Fruit fly (Drosophila melanogaster) whole organism, wandering third instar larva: ENCODE data around the gene Grl36a.

Source experiments
- Abd-B ChIP-seq: fragments of >200 bp; optimal IDR thresholded peaks from 2 replicates; lab custom pipeline; 2017; ENCODE audit warnings: missing biosample characterization, missing genetic modification characterization
- CG32264 ChIP-seq: fragments of 200-800 bp; sonication (Bioruptor generic); optimal IDR thresholded peaks from 2 replicates; lab custom pipeline; 2016; ENCODE audit warnings: missing biosample characterization, missing genetic modification characterization
- CrebA ChIP-seq: fragments of 200-800 bp; sonication (Bioruptor generic); optimal IDR thresholded peaks from 2 replicates; lab custom pipeline; 2016; ENCODE audit warnings: missing biosample characterization, mild to moderate bottlenecking, missing genetic modification characterization, borderline replicate concordance
- Dfd ChIP-seq: fragments of >200 bp; optimal IDR thresholded peaks from 2 replicates; lab custom pipeline; 2017; ENCODE audit warnings: missing biosample characterization, missing genetic modification characterization
- Dif ChIP-seq: fragments of 200-275, 200-300 bp; sonication (Bioruptor generic); optimal IDR thresholded peaks from 2 replicates; lab custom pipeline; 2018; ENCODE audit warnings: missing biosample characterization, missing genetic modification characterization; ENCODE audit not compliant: partially characterized antibody
- GATAd ChIP-seq: sonication (Bioruptor generic); optimal IDR thresholded peaks from 2 replicates; lab custom pipeline; 2016; ENCODE audit warnings: missing biosample characterization, missing genetic modification characterization
- HLH106 ChIP-seq: fragments of 200-800 bp; optimal IDR thresholded peaks from 3 replicates; lab custom pipeline; 2019; ENCODE audit warnings: missing biosample characterization, mild to moderate bottlenecking, missing genetic modification characterization, moderate library complexity
- Hnf4 ChIP-seq: fragments of 200-800 bp; sonication (Bioruptor generic); optimal IDR thresholded peaks from 2 replicates; lab custom pipeline; 2016; ENCODE audit warnings: missing biosample characterization, mild to moderate bottlenecking, missing genetic modification characterization
- Hr78 ChIP-seq: fragments of >200 bp; optimal IDR thresholded peaks from 2 replicates; lab custom pipeline; 2017; ENCODE audit warnings: missing biosample characterization, missing genetic modification characterization
- Hr83 ChIP-seq: fragments of 200-300 bp; sonication (Bioruptor generic); optimal IDR thresholded peaks from 2 replicates; lab custom pipeline; 2016; ENCODE audit warnings: missing biosample characterization, mild to moderate bottlenecking, missing genetic modification characterization, moderate library complexity; ENCODE audit not compliant: poor library complexity, severe bottlenecking
- Jra ChIP-seq: sonication (Bioruptor generic); optimal IDR thresholded peaks from 2 replicates; lab custom pipeline; 2016; ENCODE audit warnings: missing biosample characterization, missing genetic modification characterization
- Myc ChIP-seq: fragments of >200 bp; optimal IDR thresholded peaks from 2 replicates; lab custom pipeline; 2017
- N ChIP-seq: fragments of >200 bp; optimal IDR thresholded peaks from 2 replicates; lab custom pipeline; 2018; ENCODE audit warnings: missing biosample characterization, missing external identifiers, missing genetic modification characterization
- OdsH ChIP-seq: fragments of 200-800 bp; sonication (Bioruptor generic); optimal IDR thresholded peaks from 2 replicates; lab custom pipeline; 2016; ENCODE audit warnings: missing biosample characterization, mild to moderate bottlenecking, missing genetic modification characterization
- Rel ChIP-seq, 2 experiments: fragments of 200-800 bp; sonication (Bioruptor generic) in 1 of 2; optimal IDR thresholded peaks; 2 replicates in 1 of 2; 3 replicates in 1 of 2; lab custom pipeline; 2016 to 2019; ENCODE audit warnings: mild to moderate bottlenecking in 2 of 2, missing biosample characterization in 2 of 2, missing genetic modification characterization in 2 of 2, moderate library complexity in 1 of 2
- Sp1 ChIP-seq: fragments of 200-800 bp; sonication (Bioruptor generic); optimal IDR thresholded peaks from 3 replicates; lab custom pipeline; 2019; ENCODE audit warnings: missing biosample characterization, mild to moderate bottlenecking, missing genetic modification characterization, moderate library complexity
- Vsx2 ChIP-seq: fragments of 200-300, 225-300 bp; sonication (Bioruptor generic); optimal IDR thresholded peaks from 2 replicates; lab custom pipeline; 2018; ENCODE audit warnings: missing biosample characterization, missing genetic modification characterization; ENCODE audit not compliant: partially characterized antibody
- br ChIP-seq: fragments of 200-800 bp; sonication (Bioruptor generic); optimal IDR thresholded peaks from 2 replicates; lab custom pipeline; 2016; ENCODE audit warnings: missing biosample characterization, missing genetic modification characterization
- brk ChIP-seq: fragments of 200-800 bp; sonication (Bioruptor generic); optimal IDR thresholded peaks from 2 replicates; lab custom pipeline; 2016; ENCODE audit warnings: missing biosample characterization, mild to moderate bottlenecking, missing genetic modification characterization
- dl ChIP-seq, 2 experiments: fragments of 175-275, 200-275 bp in 1 of 2; fragments of 200-275 bp in 1 of 2; sonication (Bioruptor generic); optimal IDR thresholded peaks; lab custom pipeline; 2018; ENCODE audit warnings: mild to moderate bottlenecking in 2 of 2, missing biosample characterization in 2 of 2, missing genetic modification characterization in 2 of 2, moderate library complexity in 2 of 2; ENCODE audit not compliant: partially characterized antibody in 2 of 2, insufficient read depth in 1 of 2
- dsf ChIP-seq: sonication (Bioruptor generic); optimal IDR thresholded peaks from 2 replicates; lab custom pipeline; 2016; ENCODE audit warnings: missing biosample characterization, missing genetic modification characterization, borderline replicate concordance
- ey ChIP-seq: fragments of 200-800 bp; sonication (Bioruptor generic); optimal IDR thresholded peaks from 2 replicates; lab custom pipeline; 2016; ENCODE audit warnings: missing biosample characterization, missing genetic modification characterization
- foxo ChIP-seq, 2 experiments: fragments of 200-800 bp; sonication (Bioruptor generic); optimal IDR thresholded peaks; 2 replicates in 1 of 2; 3 replicates in 1 of 2; lab custom pipeline; 2016 to 2017; ENCODE audit warnings: missing biosample characterization in 2 of 2, missing genetic modification characterization in 2 of 2
- fru ChIP-seq: fragments of 200-800 bp; sonication (Bioruptor generic); optimal IDR thresholded peaks from 3 replicates; lab custom pipeline; 2016; ENCODE audit warnings: missing biosample characterization, mild to moderate bottlenecking, missing genetic modification characterization
- h ChIP-seq: fragments of 200-800 bp; sonication (Bioruptor generic); optimal IDR thresholded peaks from 3 replicates; lab custom pipeline; 2016; ENCODE audit warnings: missing biosample characterization, mild to moderate bottlenecking, missing genetic modification characterization
- lola ChIP-seq: fragments of >200 bp; optimal IDR thresholded peaks from 2 replicates; lab custom pipeline; 2017; ENCODE audit warnings: missing biosample characterization, missing genetic modification characterization
- pan ChIP-seq: fragments of >200 bp; optimal IDR thresholded peaks from 2 replicates; lab custom pipeline; 2017
- psq ChIP-seq: fragments of 200-800 bp; sonication (Bioruptor generic); optimal IDR thresholded peaks from 3 replicates; lab custom pipeline; 2017; ENCODE audit warnings: missing biosample characterization, mild to moderate bottlenecking, missing genetic modification characterization, moderate library complexity
- rgr ChIP-seq: fragments of 200-800 bp; sonication (Bioruptor generic); optimal IDR thresholded peaks from 3 replicates; lab custom pipeline; 2016; ENCODE audit warnings: missing biosample characterization, mild to moderate bottlenecking, missing genetic modification characterization
- sage ChIP-seq: fragments of 200-800 bp; sonication (Bioruptor generic); optimal IDR thresholded peaks from 2 replicates; lab custom pipeline; 2016; ENCODE audit warnings: missing biosample characterization, mild to moderate bottlenecking, missing genetic modification characterization
- tai ChIP-seq: sonication (Bioruptor generic); optimal IDR thresholded peaks from 2 replicates; lab custom pipeline; 2016; ENCODE audit warnings: missing biosample characterization, missing genetic modification characterization
- woc ChIP-seq: sonication (Bioruptor generic); optimal IDR thresholded peaks from 2 replicates; lab custom pipeline; 2016; ENCODE audit warnings: missing biosample characterization, mild to moderate bottlenecking, missing genetic modification characterization

The Grl36a gene

DNA sequence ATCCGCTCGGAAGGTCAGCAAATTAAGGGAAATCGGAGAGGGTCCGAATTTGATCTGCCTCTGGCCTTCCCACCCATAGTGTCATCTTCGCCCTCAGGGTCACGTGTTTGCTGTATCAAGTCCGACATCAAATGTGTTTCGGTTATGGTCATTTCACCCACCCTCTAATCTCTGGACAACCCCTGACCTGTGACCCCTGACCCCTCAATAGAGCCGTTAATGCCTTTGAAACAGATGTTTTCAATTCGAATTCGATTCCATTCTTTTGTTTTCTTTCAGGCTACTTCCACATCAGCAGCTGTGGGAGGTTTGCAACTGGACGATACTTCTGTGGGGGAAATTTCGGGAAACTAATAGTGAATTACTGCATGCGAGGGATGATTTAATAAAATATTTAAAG lies 39.7 kb downstream of the Grl36a start:
- no peak for TF ChIP-seq Hnf4 (GFP tag; lab: Kevin White, UChicago)
- TF ChIP-seq OdsH (GFP tag; lab: Kevin White, UChicago), result no peak
- no peak for TF ChIP-seq ey
- no peak for TF ChIP-seq woc

DNA sequence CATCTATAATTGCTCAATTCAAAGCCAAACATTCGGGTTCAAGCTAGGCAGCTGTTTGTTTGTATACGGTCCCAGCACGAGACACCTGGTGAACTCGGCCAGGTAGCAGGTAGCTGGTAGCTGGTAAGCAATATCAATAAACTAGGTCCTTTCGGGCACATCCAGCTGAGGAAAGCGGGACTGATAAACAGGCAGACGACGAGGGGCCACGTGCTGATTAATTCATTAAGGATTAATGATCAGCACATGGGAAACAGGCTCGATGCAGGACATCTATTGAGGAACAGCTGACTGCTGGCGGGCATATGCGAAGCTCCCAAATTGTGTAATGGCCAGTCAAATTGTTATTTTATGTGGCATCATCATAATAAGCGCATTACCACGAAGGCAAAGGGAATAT lies 40.4 kb downstream of the Grl36a start:
- no peak for TF ChIP-seq Dif
- TF ChIP-seq Dfd, result no peak
- TF ChIP-seq CrebA (GFP tag; lab: Kevin White, UChicago), result no peak
- no peak for TF ChIP-seq HLH106
- no peak for TF ChIP-seq Hr78 (GFP tag; lab: Kevin White, UChicago)
- no peak for TF ChIP-seq psq (GFP tag; lab: Kevin White, UChicago)
- TF ChIP-seq Jra (GFP tag; lab: Kevin White, UChicago), result no peak
- no peak for TF ChIP-seq Myc (lab: Kevin White, UChicago)
- no peak for TF ChIP-seq Vsx2 (GFP tag; lab: Kevin White, UChicago)
- no peak for TF ChIP-seq ey
- no peak for TF ChIP-seq Hnf4 (GFP tag; lab: Kevin White, UChicago)
- TF ChIP-seq dsf (GFP tag; lab: Kevin White, UChicago), result no peak
- no peak for TF ChIP-seq rgr (GFP tag; lab: Kevin White, UChicago)
- no peak for TF ChIP-seq sage
- no peak for TF ChIP-seq woc
- TF ChIP-seq lola (GFP tag; lab: Kevin White, UChicago), result no peak

DNA sequence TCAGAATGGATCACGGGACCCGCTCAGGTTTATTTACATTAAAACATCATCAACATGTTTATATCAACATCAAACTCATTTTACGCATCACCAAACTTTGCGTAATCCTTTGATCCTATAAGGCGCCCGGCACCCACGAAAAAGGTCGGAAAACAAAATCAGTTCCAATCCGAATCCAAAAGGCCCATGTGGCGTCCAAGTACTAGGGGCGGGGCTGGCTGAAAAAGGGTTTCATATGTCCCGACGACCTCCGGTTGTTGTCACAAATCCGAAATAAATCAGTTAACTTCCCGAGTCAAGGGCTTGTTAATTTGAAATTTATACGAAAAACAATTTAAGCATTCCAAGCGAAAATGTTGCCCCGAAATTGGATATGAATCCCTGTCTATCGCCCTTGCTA lies 41.8 kb downstream of the Grl36a start:
- no peak for TF ChIP-seq Abd-B
- no peak for TF ChIP-seq CG32264 (GFP tag; lab: Kevin White, UChicago)
- TF ChIP-seq tai (GFP tag; lab: Kevin White, UChicago), result no peak
- no peak for TF ChIP-seq GATAd (GFP tag; lab: Kevin White, UChicago)
- no peak for TF ChIP-seq sage
- no peak for TF ChIP-seq CrebA (GFP tag; lab: Kevin White, UChicago)
- TF ChIP-seq ey, result no peak
- TF ChIP-seq fru (GFP tag; lab: Kevin White, UChicago), result no peak
- no peak for TF ChIP-seq pan
- TF ChIP-seq foxo (GFP tag; optimal IDR thresholded peaks at IDR 0.05; lab: Kevin White, UChicago), result no peak

DNA sequence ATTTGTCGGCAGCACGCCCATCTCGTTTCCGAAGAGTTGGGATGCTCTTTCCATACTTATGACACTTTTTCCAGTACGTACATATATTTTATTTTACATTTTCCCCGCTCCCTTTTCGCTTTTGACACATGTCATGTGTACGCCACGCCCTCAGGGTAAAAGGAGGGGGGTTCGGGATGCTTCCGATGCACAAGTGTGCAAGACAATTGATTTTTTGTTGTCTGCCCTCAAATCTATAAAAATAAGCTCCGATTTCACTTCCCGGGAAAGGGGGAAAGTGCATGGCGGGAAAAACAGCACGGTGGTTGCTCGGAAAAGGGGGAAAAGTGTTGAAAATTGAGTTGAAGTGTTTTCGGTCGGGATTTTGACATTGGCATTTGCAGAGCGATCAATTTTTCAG lies 45.4 kb downstream of the Grl36a start:
- TF ChIP-seq OdsH (GFP tag; lab: Kevin White, UChicago), result no peak
- TF ChIP-seq foxo (GFP tag; optimal IDR thresholded peaks at IDR 0.05; lab: Kevin White, UChicago), result no peak
- TF ChIP-seq Hnf4 (GFP tag; lab: Kevin White, UChicago), result no peak
- TF ChIP-seq Dif, result no peak
- no peak for TF ChIP-seq brk (GFP tag; lab: Kevin White, UChicago)
- TF ChIP-seq lola (GFP tag; lab: Kevin White, UChicago), result no peak
- no peak for TF ChIP-seq woc
- TF ChIP-seq Hr78 (GFP tag; lab: Kevin White, UChicago), result no peak
- TF ChIP-seq Sp1, result no peak

DNA sequence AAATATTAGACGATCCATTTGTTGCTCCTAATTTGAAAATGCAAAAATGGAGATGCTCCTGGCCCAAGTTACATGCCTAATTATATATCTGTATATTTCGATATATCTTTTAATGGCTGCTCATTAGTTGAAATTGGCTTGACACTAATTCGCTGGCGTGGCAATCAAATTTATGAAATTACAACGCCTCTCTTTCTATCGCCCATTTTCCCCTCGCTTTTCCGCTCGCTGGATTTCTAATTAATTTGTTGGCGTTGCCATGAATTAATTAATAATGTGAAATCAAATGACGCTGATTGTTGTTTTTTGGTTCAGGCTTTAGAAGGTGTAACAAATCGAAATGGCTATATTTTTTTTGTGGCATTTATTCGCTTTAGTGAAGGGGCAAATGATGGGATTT lies 46.4 kb downstream of the Grl36a start:
- TF ChIP-seq rgr (GFP tag; lab: Kevin White, UChicago) (no peak), br (GFP tag; lab: Kevin White, UChicago) (no peak), N (GFP tag; lab: Kevin White, UChicago) (no peak), tai (GFP tag; lab: Kevin White, UChicago) (no peak)

DNA sequence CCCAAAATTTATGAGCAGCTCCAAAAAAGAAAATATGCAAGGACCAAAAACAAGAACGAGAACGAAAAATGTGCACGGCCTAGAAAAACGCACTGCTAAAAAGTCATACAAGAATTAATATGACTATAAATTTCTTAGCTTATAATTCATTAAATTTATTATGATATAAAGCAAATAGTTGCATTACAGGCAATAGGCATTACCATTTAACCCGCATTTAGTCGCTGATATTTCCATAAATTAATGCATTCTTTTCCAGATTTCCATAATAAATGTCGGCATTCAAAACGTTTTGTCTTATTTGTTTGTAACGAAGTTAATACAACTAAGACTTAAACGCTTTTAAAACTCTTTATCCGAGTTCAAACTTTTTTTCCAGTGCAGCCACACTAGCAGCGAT lies 47.7 kb downstream of the Grl36a start:
- no peak for TF ChIP-seq brk (GFP tag; lab: Kevin White, UChicago)
- no peak for TF ChIP-seq Hnf4 (GFP tag; lab: Kevin White, UChicago)
- no peak for TF ChIP-seq ey
- TF ChIP-seq dl (GFP tag; optimal IDR thresholded peaks at IDR 0.05; lab: Kevin White, UChicago; ENCODE audit: insufficient read depth in 1 of 2, partially characterized antibody in 2 of 2), result no peak
- TF ChIP-seq fru (GFP tag; lab: Kevin White, UChicago), result no peak
- no peak for TF ChIP-seq br (GFP tag; lab: Kevin White, UChicago)
- TF ChIP-seq h (GFP tag; lab: Kevin White, UChicago), result no peak
- no peak for TF ChIP-seq Jra (GFP tag; lab: Kevin White, UChicago)
- TF ChIP-seq HLH106, result no peak
- no peak for TF ChIP-seq Hr83 (GFP tag; lab: Kevin White, UChicago)
- TF ChIP-seq Rel (GFP tag; optimal IDR thresholded peaks at IDR 0.05; lab: Kevin White, UChicago), result no peak
- no peak for TF ChIP-seq Rel (tag; optimal IDR thresholded peaks at IDR 0.05; lab: Kevin White, UChicago)
- no peak for TF ChIP-seq woc
- TF ChIP-seq pan, result no peak
